Worm (Caenorhabditis elegans): Measurements from ENCODE around the gene str-141.

ce11 chrV:11290888-11291287 lies 32.7 kb downstream of the str-141 start, which contains the start of gene C03E10.1:
- TF ChIP-seq nhr-129 (tag; optimal IDR thresholded peaks at IDR 0.05) (no peak), skn-1 (tag; optimal IDR thresholded peaks at IDR 0.05) (no peak), snpc-4 (tag; optimal IDR thresholded peaks at IDR 0.05) (no peak), ztf-11 (tag; optimal IDR thresholded peaks at IDR 0.05) (no peak), lin-39 (tag; optimal IDR thresholded peaks at IDR 0.05) (no peak), unc-55 (GFP tag; optimal IDR thresholded peaks at IDR 0.05) (no peak)

Measured in whole organism, L2 larva.